Fruit fly (Drosophila melanogaster) whole organism, embryonic: ENCODE data around the gene Sfp70A4.

Experiments used
- B-H1 ChIP-seq: fragments of 200-800 bp; sonication (Bioruptor generic); IDR thresholded peaks from 3 replicates; pipeline ENCODE4 v1.3.6; 2022; ENCODE audit warnings: missing biosample characterization, missing genetic modification characterization
- CG10366 ChIP-seq: fragments of 200-800 bp; sonication (Bioruptor generic); IDR thresholded peaks from 2 replicates; pipeline ENCODE4 v1.3.6; 2022; ENCODE audit warnings: missing biosample characterization, missing genetic modification characterization
- CG11696 ChIP-seq: fragments of 200-800 bp; sonication (Bioruptor generic); IDR thresholded peaks from 2 replicates; pipeline ENCODE4 v1.3.6; 2022; ENCODE audit warnings: missing biosample characterization, missing genetic modification characterization
- CG1233 ChIP-seq: fragments of 200-800 bp; sonication (Bioruptor generic); optimal IDR thresholded peaks from 4 replicates; lab custom pipeline; 2018; ENCODE audit warnings: missing biosample characterization, mild to moderate bottlenecking, missing genetic modification characterization
- CG1603 ChIP-seq: fragments of 200-800 bp; sonication (Bioruptor generic); optimal IDR thresholded peaks from 2 replicates; lab custom pipeline; 2019; ENCODE audit warnings: missing biosample characterization, mild to moderate bottlenecking, missing genetic modification characterization, moderate library complexity
- CG16815 ChIP-seq: fragments of 200-800 bp; sonication (Bioruptor generic); optimal IDR thresholded peaks from 3 replicates; lab custom pipeline; 2017; ENCODE audit warnings: missing biosample characterization, mild to moderate bottlenecking, missing genetic modification characterization
- CG18476 ChIP-seq: fragments of 200-800 bp; sonication (Bioruptor generic); optimal IDR thresholded peaks from 2 replicates; lab custom pipeline; 2016; ENCODE audit warnings: missing biosample characterization, mild to moderate bottlenecking, missing genetic modification characterization
- CG18599 ChIP-seq: fragments of 200-800 bp; sonication (Bioruptor generic); optimal IDR thresholded peaks from 3 replicates; lab custom pipeline; 2017; ENCODE audit warnings: missing biosample characterization, missing genetic modification characterization, mild to moderate bottlenecking, moderate library complexity, missing genetic modification reagents
- CG2129 ChIP-seq: fragments of 200-800 bp; sonication (Bioruptor generic); IDR thresholded peaks from 2 replicates; pipeline ENCODE4 v1.3.6; 2022; ENCODE audit warnings: missing biosample characterization, missing genetic modification characterization; ENCODE audit not compliant: partially characterized antibody
- CG2712 ChIP-seq: fragments of 200-800 bp; optimal IDR thresholded peaks from 3 replicates; lab custom pipeline; 2019; ENCODE audit warnings: missing biosample characterization, mild to moderate bottlenecking, missing genetic modification characterization, moderate library complexity
- CG30403 ChIP-seq: fragments of 200-800 bp; sonication (Bioruptor generic); optimal IDR thresholded peaks from 3 replicates; lab custom pipeline; 2016; ENCODE audit warnings: missing biosample characterization, missing genetic modification characterization
- CG4404 ChIP-seq: fragments of 200-800 bp; sonication (Bioruptor generic); IDR thresholded peaks from 2 replicates; pipeline ENCODE4 v1.3.6; 2022; ENCODE audit warnings: missing biosample characterization, missing genetic modification characterization
- CG7839 ChIP-seq: fragments of 200-800 bp; sonication (Bioruptor generic); optimal IDR thresholded peaks from 3 replicates; lab custom pipeline; 2018; ENCODE audit warnings: missing biosample characterization, mild to moderate bottlenecking, missing genetic modification characterization, moderate library complexity
- CG8089 ChIP-seq: fragments of 200-800 bp; sonication (Bioruptor generic); optimal IDR thresholded peaks from 3 replicates; lab custom pipeline; 2016; ENCODE audit warnings: missing biosample characterization, missing genetic modification characterization
- CG8765 ChIP-seq: fragments of 200-800 bp; sonication (Bioruptor generic); IDR thresholded peaks from 2 replicates; pipeline ENCODE4 v1.3.6; 2022; ENCODE audit warnings: missing biosample characterization, missing genetic modification characterization
- CG8924 ChIP-seq: fragments of 200-800 bp; optimal IDR thresholded peaks from 3 replicates; lab custom pipeline; 2019; ENCODE audit warnings: missing biosample characterization, mild to moderate bottlenecking, missing genetic modification characterization, moderate library complexity
- CG9437 ChIP-seq: fragments of 200-800 bp; sonication (Bioruptor generic); optimal IDR thresholded peaks from 2 replicates; lab custom pipeline; 2018; ENCODE audit warnings: missing biosample characterization, mild to moderate bottlenecking, missing genetic modification characterization
- Chrac-16 ChIP-seq: fragments of 200-800 bp; sonication (Bioruptor generic); optimal IDR thresholded peaks from 3 replicates; lab custom pipeline; 2016; ENCODE audit warnings: missing biosample characterization, missing genetic modification characterization
- D ChIP-seq, 2 experiments: fragments of 200-800 bp in 1 of 2; fragments of >200 bp in 1 of 2; sonication (Bioruptor generic) in 1 of 2; optimal IDR thresholded peaks; 2 replicates in 1 of 2; 3 replicates in 1 of 2; lab custom pipeline; 2017; ENCODE audit warnings: mild to moderate bottlenecking in 1 of 2, missing biosample characterization in 1 of 2, missing genetic modification characterization in 1 of 2, missing genetic modification reagents in 1 of 2
- MBD-R2 ChIP-seq: fragments of 200-800 bp; sonication (Bioruptor generic); IDR thresholded peaks from 2 replicates; pipeline ENCODE4 v1.3.6; 2022; ENCODE audit warnings: missing biosample characterization, missing genetic modification characterization
- Med ChIP-seq: fragments of 200-800 bp; sonication (Bioruptor generic); peaks from one replicate; lab custom pipeline; 2016; ENCODE audit warnings: missing biosample characterization, missing genetic modification characterization, mild to moderate bottlenecking, inconsistent platforms, moderate library complexity
- Meics ChIP-seq: fragments of 200-800 bp; sonication (Bioruptor generic); optimal IDR thresholded peaks from 2 replicates; lab custom pipeline; 2017; ENCODE audit warnings: missing biosample characterization, mild to moderate bottlenecking, missing genetic modification characterization
- NC2α ChIP-seq: fragments of 200-800 bp; sonication (Bioruptor generic); optimal IDR thresholded peaks from 2 replicates; lab custom pipeline; 2016; ENCODE audit warnings: missing biosample characterization, missing genetic modification characterization
- Ptx1 ChIP-seq: fragments of 200-800 bp; sonication (Bioruptor generic); IDR thresholded peaks from 2 replicates; pipeline ENCODE4 v1.3.6; 2022; ENCODE audit warnings: missing biosample characterization, missing genetic modification characterization
- Ravus ChIP-seq: fragments of 200-800 bp; sonication (Bioruptor generic); IDR thresholded peaks from 2 replicates; pipeline ENCODE4 v1.3.6; 2022; ENCODE audit warnings: missing biosample characterization, missing genetic modification characterization
- Sox102F ChIP-seq: fragments of 200-800 bp; sonication (Bioruptor generic); optimal IDR thresholded peaks from 2 replicates; lab custom pipeline; 2018; ENCODE audit warnings: missing biosample characterization, mild to moderate bottlenecking, missing genetic modification characterization, moderate library complexity
- Tbp ChIP-seq: fragments of >200 bp; optimal IDR thresholded peaks from 2 replicates; lab custom pipeline; 2018; ENCODE audit warnings: missing biosample characterization, missing genetic modification characterization
- ara ChIP-seq: fragments of 200-800 bp; sonication (Bioruptor generic); IDR thresholded peaks from 2 replicates; pipeline ENCODE4 v1.3.6; 2022; ENCODE audit warnings: missing biosample characterization, missing genetic modification characterization
- bsh ChIP-seq, 2 experiments: fragments of 200-800 bp; sonication (Bioruptor generic); optimal IDR thresholded peaks; 2 replicates each; lab custom pipeline; 2017 to 2018; ENCODE audit warnings: mild to moderate bottlenecking in 2 of 2, missing biosample characterization in 2 of 2, missing genetic modification characterization in 2 of 2, moderate library complexity in 1 of 2
- chif ChIP-seq, 2 experiments: fragments of 200-800 bp; sonication (Bioruptor generic); optimal IDR thresholded peaks; 3 replicates each; lab custom pipeline; 2016; ENCODE audit warnings: missing biosample characterization in 2 of 2, missing genetic modification characterization in 2 of 2
- chn ChIP-seq: fragments of 200-800 bp; sonication (Bioruptor generic); optimal IDR thresholded peaks from 2 replicates; lab custom pipeline; 2016; ENCODE audit warnings: missing biosample characterization, missing genetic modification characterization
- crol ChIP-seq: fragments of 200-800 bp; sonication (Bioruptor generic); IDR thresholded peaks from 2 replicates; pipeline ENCODE4 v1.3.6; 2022; ENCODE audit warnings: missing biosample characterization, missing genetic modification characterization
- gce ChIP-seq: fragments of 200-800 bp; sonication (Bioruptor generic); IDR thresholded peaks from 3 replicates; pipeline ENCODE4 v1.3.6; 2022; ENCODE audit warnings: missing biosample characterization, missing genetic modification characterization
- gcm ChIP-seq: fragments of 200-800 bp; sonication (Bioruptor generic); optimal IDR thresholded peaks from 2 replicates; lab custom pipeline; 2019; ENCODE audit warnings: missing biosample characterization, mild to moderate bottlenecking, missing genetic modification characterization, moderate library complexity
- gem ChIP-seq: fragments of 200-800 bp; sonication (Bioruptor generic); optimal IDR thresholded peaks from 2 replicates; lab custom pipeline; 2019; ENCODE audit warnings: missing biosample characterization, mild to moderate bottlenecking, missing genetic modification characterization, moderate library complexity
- hkb ChIP-seq, 2 experiments: fragments of 200-800 bp in 1 of 2; fragments of >200 bp in 1 of 2; sonication (Bioruptor generic) in 1 of 2; IDR thresholded peaks in 1 of 2; optimal IDR thresholded peaks in 1 of 2; 2 replicates each; pipeline versions ENCODE4 v1.3.6 to Lab custom; 2017 to 2022; ENCODE audit warnings: missing biosample characterization in 1 of 2, missing genetic modification characterization in 1 of 2
- kni ChIP-seq: fragments of 200-800 bp; sonication (Bioruptor generic); optimal IDR thresholded peaks from 3 replicates; lab custom pipeline; 2017; ENCODE audit warnings: mild to moderate bottlenecking, missing biosample characterization, missing genetic modification reagents, missing genetic modification characterization
- pan ChIP-seq, 4 experiments: fragments of >200 bp in 3 of 4; fragments of 200-800 bp in 1 of 4; sonication (Bioruptor generic) in 1 of 4; optimal IDR thresholded peaks in 3 of 4; IDR thresholded peaks in 1 of 4; 2 replicates each; pipeline versions ENCODE4 v1.3.6 to Lab custom; 2017 to 2022; ENCODE audit warnings: missing biosample characterization in 2 of 4, missing genetic modification characterization in 2 of 4, mixed read lengths in 1 of 4
- pnt ChIP-seq: fragments of 200-800 bp; sonication (Bioruptor generic); optimal IDR thresholded peaks from 3 replicates; lab custom pipeline; 2016; ENCODE audit warnings: missing biosample characterization, missing genetic modification characterization
- sens ChIP-seq: fragments of 200-800 bp; sonication (Bioruptor generic); peaks from one replicate; lab custom pipeline; 2016; ENCODE audit warnings: missing biosample characterization, missing genetic modification characterization
- sna ChIP-seq: fragments of 200-800 bp; sonication (Bioruptor generic); IDR thresholded peaks from 2 replicates; pipeline ENCODE4 v1.3.6; 2022; ENCODE audit warnings: missing biosample characterization, missing genetic modification characterization; ENCODE audit not compliant: partially characterized antibody
- ssp ChIP-seq: fragments of 200-800 bp; sonication (Bioruptor generic); IDR thresholded peaks from 2 replicates; pipeline ENCODE4 v1.3.6; 2022; ENCODE audit warnings: missing biosample characterization, missing genetic modification characterization
- zfh1 ChIP-seq: fragments of 200-800 bp; sonication (Bioruptor generic); IDR thresholded peaks from 3 replicates; pipeline ENCODE4 v1.3.6; 2022; ENCODE audit warnings: missing biosample characterization, missing genetic modification characterization

Sfp70A4 gene

DNA sequence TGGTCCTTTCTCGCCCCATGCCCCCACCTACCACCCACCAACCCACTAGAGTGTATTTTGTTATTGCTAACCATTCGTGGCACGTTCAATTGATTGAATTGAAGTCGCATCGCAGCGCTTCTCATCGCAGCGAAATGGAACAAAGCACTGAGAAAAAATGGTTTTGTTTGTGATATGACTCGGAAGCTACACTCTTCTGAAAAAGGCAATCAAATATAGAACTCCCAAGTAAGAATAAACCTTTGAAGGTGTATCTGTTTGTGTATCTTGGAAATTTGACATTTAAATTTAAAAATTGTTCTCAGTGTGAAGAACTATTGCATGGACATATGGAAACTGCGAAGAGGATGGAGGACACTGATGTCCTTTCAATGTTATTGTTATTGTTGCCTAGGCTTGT is 985 bp downstream of the Sfp70A4 start (continued):
- TF ChIP-seq CG2712 (tag; lab: Kevin White, UChicago) = peak; percentile 30
- TF ChIP-seq Tbp (GFP tag; lab: Kevin White, UChicago) = no peak
- TF ChIP-seq NC2α (GFP tag; lab: Kevin White, UChicago) = no peak
- TF ChIP-seq CG8765 (GFP tag; lab: Robert Waterston, UW) = peak; percentile 50; the same call in 1 of the 2 replicates
- no peak for TF ChIP-seq CG9437 (GFP tag; lab: Kevin White, UChicago)
- peak; percentile 86 for TF ChIP-seq sens
- no peak for TF ChIP-seq CG10366
- TF ChIP-seq chn = peak; percentile 11
- TF ChIP-seq Med (GFP tag; lab: Kevin White, UChicago) = peak; percentile 41
- peak; percentile 6 for TF ChIP-seq Sox102F (GFP tag; lab: Kevin White, UChicago)
- peak; percentile 28 for TF ChIP-seq gem
- no peak for TF ChIP-seq kni
- peak; percentile 25 for TF ChIP-seq D (optimal IDR thresholded peaks at IDR 0.05; lab: Kevin White, UChicago)
- no peak for TF ChIP-seq D (GFP tag; optimal IDR thresholded peaks at IDR 0.05; lab: Kevin White, UChicago)
- no peak for TF ChIP-seq gcm (GFP tag; lab: Kevin White, UChicago)
- TF ChIP-seq Ptx1 (GFP tag; lab: Robert Waterston, UW) = no peak
- no peak for TF ChIP-seq crol
- no peak for TF ChIP-seq Meics (GFP tag; lab: Kevin White, UChicago)
- TF ChIP-seq sna = no peak
- peak; percentile 25 for TF ChIP-seq CG7839
- TF ChIP-seq MBD-R2 (GFP tag; lab: Robert Waterston, UW) = no peak
- TF ChIP-seq CG2129 (GFP tag; lab: Robert Waterston, UW) = no peak
- TF ChIP-seq CG1233 (GFP tag; lab: Kevin White, UChicago) = no peak
- TF ChIP-seq zfh1 (GFP tag; lab: Robert Waterston, UW) = peak; percentile 46; the same call in 1 of the 3 replicates
- TF ChIP-seq CG18476 (GFP tag; lab: Kevin White, UChicago) = no peak
- no peak for TF ChIP-seq pan (optimal IDR thresholded peaks at IDR 0.05; lab: Kevin White, UChicago)
- TF ChIP-seq pan (GFP tag; optimal IDR thresholded peaks at IDR 0.05 in 1 of 2, IDR thresholded peaks at IDR 0.05 in 1 of 2) = peak in 1 of 2 experiments; percentile 31
- no peak for TF ChIP-seq hkb (optimal IDR thresholded peaks at IDR 0.05; lab: Kevin White, UChicago)
- TF ChIP-seq hkb (GFP tag; IDR thresholded peaks at IDR 0.05; lab: Robert Waterston, UW) = no peak
- peak; percentile 27 for TF ChIP-seq CG8089
- TF ChIP-seq ssp (GFP tag; lab: Robert Waterston, UW) = no peak
- TF ChIP-seq CG30403 (GFP tag; lab: Kevin White, UChicago) = peak; percentile 2
- peak; percentile 62 for TF ChIP-seq CG4404 (GFP tag; lab: Robert Waterston, UW)
- peak; percentile 10 for TF ChIP-seq CG1603 (tag; lab: Kevin White, UChicago)
- TF ChIP-seq B-H1 (GFP tag; lab: Robert Waterston, UW) = no peak
- TF ChIP-seq chif (GFP tag; optimal IDR thresholded peaks at IDR 0.05; lab: Kevin White, UChicago) = peak in 1 of 2 experiments; percentile 39
- peak; percentile 13 for TF ChIP-seq CG8924 (tag; lab: Kevin White, UChicago)
- peak; percentile 12 for TF ChIP-seq Chrac-16 (GFP tag; lab: Kevin White, UChicago)
- TF ChIP-seq ara = peak; percentile 14; the same call in 1 of the 2 replicates

DNA sequence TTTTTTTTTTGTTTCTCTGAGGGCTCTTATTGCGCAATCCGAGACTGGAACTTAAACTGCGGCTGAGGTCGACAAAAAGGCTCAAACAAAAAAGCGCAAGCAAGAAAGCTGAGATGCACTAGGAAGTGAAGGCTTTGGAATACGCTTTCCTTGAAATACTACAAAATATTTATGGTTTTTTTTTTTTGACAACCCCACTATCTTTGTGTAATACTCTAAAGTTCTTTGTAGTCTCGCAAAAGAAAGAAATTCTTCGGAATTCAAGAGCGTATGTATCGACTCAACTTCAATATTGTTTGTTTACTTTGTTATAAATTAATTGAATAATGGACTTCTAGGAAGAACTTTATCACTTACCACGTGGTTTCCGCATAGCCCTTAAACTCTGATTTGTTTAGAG is 8.5 kb downstream of the Sfp70A4 start:
- no peak for TF ChIP-seq Ravus
- TF ChIP-seq pnt (GFP tag; lab: Kevin White, UChicago) = no peak
- no peak for TF ChIP-seq CG1603 (tag; lab: Kevin White, UChicago)
- peak in 1 of 2 experiments; percentile 41 for TF ChIP-seq bsh (GFP tag; optimal IDR thresholded peaks at IDR 0.05; lab: Kevin White, UChicago)
- no peak for TF ChIP-seq gce
- no peak for TF ChIP-seq CG18599 (GFP tag; lab: Kevin White, UChicago)
- TF ChIP-seq CG11696 (GFP tag; lab: Robert Waterston, UW) = no peak
- TF ChIP-seq CG16815 (GFP tag; lab: Kevin White, UChicago) = no peak
